Fruit fly (Drosophila melanogaster) whole organism, prepupa: ENCODE data around the gene Ranbp16.

Source experiments
- CG10669 ChIP-seq: fragments of 200-800 bp; sonication (Bioruptor generic); optimal IDR thresholded peaks from 3 replicates; lab custom pipeline; 2018; ENCODE audit warnings: missing biosample characterization, mild to moderate bottlenecking, missing genetic modification characterization, moderate library complexity
- CG15336 ChIP-seq: fragments of 200-800 bp; sonication (Bioruptor generic); IDR thresholded peaks from 2 replicates; pipeline ENCODE4 v1.3.6; 2022; ENCODE audit warnings: missing biosample characterization, missing genetic modification characterization
- CG1621 ChIP-seq: fragments of 200-800 bp; sonication (Bioruptor generic); optimal IDR thresholded peaks from 3 replicates; lab custom pipeline; 2018; ENCODE audit warnings: missing biosample characterization, mild to moderate bottlenecking, missing genetic modification characterization
- CG3032 ChIP-seq: fragments of 200-800 bp; optimal IDR thresholded peaks from 2 replicates; lab custom pipeline; 2019; ENCODE audit warnings: missing biosample characterization, mild to moderate bottlenecking, missing genetic modification characterization, moderate library complexity
- CG31627 ChIP-seq: fragments of 200-800 bp; sonication (Bioruptor generic); optimal IDR thresholded peaks from 3 replicates; lab custom pipeline; 2016; ENCODE audit warnings: missing biosample characterization, missing genetic modification characterization
- CG34406 ChIP-seq: fragments of 200-800 bp; sonication (Bioruptor generic); optimal IDR thresholded peaks from 3 replicates; lab custom pipeline; 2016; ENCODE audit warnings: missing biosample characterization, missing genetic modification characterization
- CG6163 ChIP-seq: fragments of 200-800 bp; sonication (Bioruptor generic); IDR thresholded peaks from 3 replicates; pipeline ENCODE4 v1.3.6; 2022; ENCODE audit warnings: missing biosample characterization, missing genetic modification characterization
- CG6276 ChIP-seq: fragments of 200-800 bp; sonication (Bioruptor generic); optimal IDR thresholded peaks from 2 replicates; lab custom pipeline; 2017; ENCODE audit warnings: missing biosample characterization, mild to moderate bottlenecking, missing genetic modification characterization
- CG6792 ChIP-seq: fragments of 200-800 bp; sonication (Bioruptor generic); optimal IDR thresholded peaks from 3 replicates; lab custom pipeline; 2016; ENCODE audit warnings: missing biosample characterization, missing genetic modification characterization
- CG6808 ChIP-seq: fragments of 200-800 bp; sonication (Bioruptor generic); optimal IDR thresholded peaks from 3 replicates; lab custom pipeline; 2017; ENCODE audit warnings: missing biosample characterization, missing genetic modification characterization, mild to moderate bottlenecking, moderate library complexity, missing genetic modification reagents
- CG8119 ChIP-seq: fragments of 200-800 bp; sonication (Bioruptor generic); IDR thresholded peaks from 3 replicates; pipeline ENCODE4 v1.3.6; 2022; ENCODE audit warnings: missing biosample characterization, missing genetic modification characterization
- Hr4 ChIP-seq: fragments of 200-800 bp; sonication (Bioruptor generic); optimal IDR thresholded peaks from 3 replicates; lab custom pipeline; 2016; ENCODE audit warnings: missing biosample characterization, missing genetic modification characterization
- Lpt ChIP-seq: fragments of 200-800 bp; sonication (Bioruptor generic); optimal IDR thresholded peaks from 3 replicates; lab custom pipeline; 2016; ENCODE audit warnings: missing biosample characterization, missing genetic modification characterization
- dac ChIP-seq: fragments of 200-800 bp; sonication (Bioruptor generic); optimal IDR thresholded peaks from 2 replicates; lab custom pipeline; 2017; ENCODE audit warnings: missing biosample characterization, mild to moderate bottlenecking, missing genetic modification characterization
- dsx ChIP-seq: fragments of 200-800 bp; optimal IDR thresholded peaks from 3 replicates; lab custom pipeline; 2019; ENCODE audit warnings: missing biosample characterization, mild to moderate bottlenecking, missing genetic modification characterization, moderate library complexity; ENCODE audit not compliant: poor library complexity, severe bottlenecking
- eg ChIP-seq: fragments of 200-800 bp; sonication (Bioruptor generic); IDR thresholded peaks from 3 replicates; pipeline ENCODE4 v1.3.6; 2022; ENCODE audit warnings: missing biosample characterization, missing genetic modification characterization
- net ChIP-seq: fragments of 200-800 bp; sonication (Bioruptor generic); optimal IDR thresholded peaks from 3 replicates; lab custom pipeline; 2016; ENCODE audit warnings: missing biosample characterization, missing genetic modification characterization
- salr ChIP-seq, 2 experiments: fragments of 200-800 bp; sonication (Bioruptor generic); optimal IDR thresholded peaks; 3 replicates each; lab custom pipeline; 2016 to 2018; ENCODE audit warnings: missing biosample characterization in 2 of 2, missing genetic modification characterization in 2 of 2, mild to moderate bottlenecking in 1 of 2
- spab ChIP-seq: fragments of 200-800 bp; sonication (Bioruptor generic); optimal IDR thresholded peaks from 2 replicates; lab custom pipeline; 2017; ENCODE audit warnings: missing biosample characterization, mild to moderate bottlenecking, missing genetic modification characterization, missing genetic modification reagents
- ss ChIP-seq, 2 experiments: fragments of 200-800 bp; sonication (Bioruptor generic); optimal IDR thresholded peaks; 2 replicates in 1 of 2; 3 replicates in 1 of 2; lab custom pipeline; 2017 to 2018; ENCODE audit warnings: mild to moderate bottlenecking in 2 of 2, missing biosample characterization in 2 of 2, missing genetic modification characterization in 2 of 2, moderate library complexity in 1 of 2
- vri ChIP-seq: fragments of 200-800 bp; sonication (Bioruptor generic); optimal IDR thresholded peaks from 3 replicates; lab custom pipeline; 2016; ENCODE audit warnings: missing biosample characterization, mild to moderate bottlenecking, missing genetic modification characterization

The Ranbp16 gene

dm6 chrX:15886411-15887246, 47.0 kb downstream of the Ranbp16 start (continued):
- peak; percentile 92 for TF ChIP-seq CG8119
- no peak for TF ChIP-seq CG31627 (GFP tag; lab: Kevin White, UChicago)
- TF ChIP-seq CG3032 (tag; lab: Kevin White, UChicago) = peak; percentile 90
- TF ChIP-seq salr (GFP tag; optimal IDR thresholded peaks at IDR 0.05; lab: Kevin White, UChicago) = peak in 1 of 2 experiments; percentile 81
- TF ChIP-seq vri (GFP tag; lab: Kevin White, UChicago) = no peak
- TF ChIP-seq CG34406 = peak; percentile 74
- TF ChIP-seq CG15336 (GFP tag; lab: Robert Waterston, UW) = peak; percentile 91
- peak; percentile 96 for TF ChIP-seq eg
- peak; percentile 92 for TF ChIP-seq net (GFP tag; lab: Kevin White, UChicago)
- peak; percentile 39 for TF ChIP-seq CG6792 (GFP tag; lab: Kevin White, UChicago)
- peak; percentile 88 for TF ChIP-seq dac (GFP tag; lab: Kevin White, UChicago)
- peak; percentile 94 for TF ChIP-seq CG6808 (GFP tag; lab: Kevin White, UChicago)
- peak; percentile 97 for TF ChIP-seq CG6276 (GFP tag; lab: Kevin White, UChicago)
- TF ChIP-seq Hr4 (GFP tag; lab: Kevin White, UChicago) = no peak
- TF ChIP-seq spab = peak; percentile 87
- TF ChIP-seq ss (GFP tag; optimal IDR thresholded peaks at IDR 0.05; lab: Kevin White, UChicago) = peak; percentile 97 to 98
- TF ChIP-seq CG1621 = peak; percentile 94
- TF ChIP-seq dsx (GFP tag; lab: Kevin White, UChicago) = peak; percentile 88
- peak; percentile 98 for TF ChIP-seq CG6163 (GFP tag; lab: Robert Waterston, UW)
- peak; percentile 89 for TF ChIP-seq CG10669 (GFP tag; lab: Kevin White, UChicago)
- TF ChIP-seq Lpt (GFP tag; lab: Kevin White, UChicago) = peak; percentile 91
